Fruit fly (Drosophila melanogaster) whole organism, embryonic: Measurements from ENCODE around the gene CG18081.
A peak's percentile ranks its signal among the peaks of the same experiment; 100 is the strongest.

Source experiments
- Abd-B ChIP-seq: fragments of 200-800 bp; sonication (Bioruptor generic); optimal IDR thresholded peaks from 2 replicates; lab custom pipeline; 2018; ENCODE audit warnings: missing biosample characterization, mild to moderate bottlenecking, missing genetic modification characterization, moderate library complexity
- Antp ChIP-seq: fragments of 200-800 bp; sonication (Bioruptor generic); optimal IDR thresholded peaks from 3 replicates; lab custom pipeline; 2016; ENCODE audit warnings: missing biosample characterization, missing genetic modification characterization
- Asciz ChIP-seq: fragments of 200-800 bp; sonication (Bioruptor generic); optimal IDR thresholded peaks from 2 replicates; lab custom pipeline; 2017; ENCODE audit warnings: missing biosample characterization, mild to moderate bottlenecking, missing genetic modification characterization, missing genetic modification reagents
- Atf6 ChIP-seq: fragments of 200-800 bp; sonication (Bioruptor generic); IDR thresholded peaks from 2 replicates; pipeline ENCODE4 v1.3.6; 2022; ENCODE audit warnings: missing biosample characterization, missing genetic modification characterization
- Blimp-1 ChIP-seq: fragments of 200-800 bp; sonication (Bioruptor generic); optimal IDR thresholded peaks from 3 replicates; lab custom pipeline; 2018; ENCODE audit warnings: missing biosample characterization, missing genetic modification characterization, mild to moderate bottlenecking, moderate library complexity, missing genetic modification reagents
- CG10209 ChIP-seq: fragments of 200-800 bp; sonication (Bioruptor generic); optimal IDR thresholded peaks from 3 replicates; lab custom pipeline; 2017; ENCODE audit warnings: missing biosample characterization, mild to moderate bottlenecking, missing genetic modification characterization, missing genetic modification reagents
- CG10543 ChIP-seq: fragments of 200-800 bp; sonication (Bioruptor generic); optimal IDR thresholded peaks from 3 replicates; lab custom pipeline; 2017; ENCODE audit warnings: missing biosample characterization, mild to moderate bottlenecking, missing genetic modification characterization, moderate library complexity
- CG11456 ChIP-seq: fragments of 200-800 bp; sonication (Bioruptor generic); IDR thresholded peaks from 3 replicates; pipeline ENCODE4 v1.3.6; 2022; ENCODE audit warnings: missing biosample characterization, missing genetic modification characterization
- CG12942 ChIP-seq: fragments of 200-800 bp; sonication (Bioruptor generic); optimal IDR thresholded peaks from 3 replicates; lab custom pipeline; 2016; ENCODE audit warnings: missing biosample characterization, missing genetic modification characterization
- CG13775 ChIP-seq: fragments of 200-800 bp; sonication (Bioruptor generic); optimal IDR thresholded peaks from 3 replicates; lab custom pipeline; 2017; ENCODE audit warnings: missing biosample characterization, mild to moderate bottlenecking, missing genetic modification characterization
- CG14860 ChIP-seq: fragments of 200-800 bp; sonication (Bioruptor generic); IDR thresholded peaks from 3 replicates; pipeline ENCODE4 v1.3.6; 2022; ENCODE audit warnings: missing biosample characterization, missing genetic modification characterization; ENCODE audit not compliant: partially characterized antibody
- CG15073 ChIP-seq: fragments of 200-800 bp; sonication (Bioruptor generic); optimal IDR thresholded peaks from 2 replicates; lab custom pipeline; 2016; ENCODE audit warnings: missing biosample characterization, missing genetic modification characterization
- CG1603 ChIP-seq: fragments of 200-800 bp; sonication (Bioruptor generic); optimal IDR thresholded peaks from 2 replicates; lab custom pipeline; 2019; ENCODE audit warnings: missing biosample characterization, mild to moderate bottlenecking, missing genetic modification characterization, moderate library complexity
- CG2202 ChIP-seq: fragments of 200-800 bp; sonication (Bioruptor generic); optimal IDR thresholded peaks from 2 replicates; lab custom pipeline; 2018; ENCODE audit warnings: missing biosample characterization, mild to moderate bottlenecking, missing genetic modification characterization
- CG33557 ChIP-seq: fragments of 200-800 bp; sonication (Bioruptor generic); optimal IDR thresholded peaks from 2 replicates; lab custom pipeline; 2019; ENCODE audit warnings: missing biosample characterization, mild to moderate bottlenecking, missing genetic modification characterization, moderate library complexity
- CG4404 ChIP-seq: fragments of 200-800 bp; sonication (Bioruptor generic); IDR thresholded peaks from 2 replicates; pipeline ENCODE4 v1.3.6; 2022; ENCODE audit warnings: missing biosample characterization, missing genetic modification characterization
- CG5180 ChIP-seq: fragments of 200-800 bp; sonication (Bioruptor generic); optimal IDR thresholded peaks from 3 replicates; lab custom pipeline; 2017; ENCODE audit warnings: missing biosample characterization, missing genetic modification characterization, mild to moderate bottlenecking, moderate library complexity, missing genetic modification reagents
- CG6254 ChIP-seq: fragments of 200-800 bp; sonication (Bioruptor generic); optimal IDR thresholded peaks from 3 replicates; lab custom pipeline; 2017; ENCODE audit warnings: mild to moderate bottlenecking, missing biosample characterization, missing genetic modification reagents, missing genetic modification characterization
- CG6689 ChIP-seq: fragments of 200-800 bp; sonication (Bioruptor generic); IDR thresholded peaks from 2 replicates; pipeline ENCODE4 v1.3.6; 2022; ENCODE audit warnings: missing biosample characterization, missing genetic modification characterization
- CG8290 ChIP-seq, 3 experiments: fragments of 200-800 bp; sonication (Bioruptor generic); optimal IDR thresholded peaks; 2 replicates each; lab custom pipeline; 2016 to 2019; ENCODE audit warnings: missing biosample characterization in 3 of 3, missing genetic modification characterization in 3 of 3, mild to moderate bottlenecking in 2 of 3, moderate library complexity in 1 of 3
- CG8359 ChIP-seq: fragments of 200-800 bp; sonication (Bioruptor generic); optimal IDR thresholded peaks from 2 replicates; lab custom pipeline; 2017; ENCODE audit warnings: missing biosample characterization, mild to moderate bottlenecking, missing genetic modification characterization, borderline replicate concordance
- Dref ChIP-seq: fragments of 200-800 bp; sonication (Bioruptor generic); IDR thresholded peaks from 2 replicates; pipeline ENCODE4 v1.3.6; 2022; ENCODE audit warnings: missing biosample characterization, missing genetic modification characterization
- Fer3 ChIP-seq: fragments of 200-800 bp; sonication (Bioruptor generic); optimal IDR thresholded peaks from 2 replicates; lab custom pipeline; 2018; ENCODE audit warnings: missing biosample characterization, mild to moderate bottlenecking, missing genetic modification characterization, moderate library complexity
- Gsc ChIP-seq: fragments of 200-800 bp; sonication (Bioruptor generic); IDR thresholded peaks from 2 replicates; pipeline ENCODE4 v1.3.6; 2022; ENCODE audit warnings: missing biosample characterization, missing genetic modification characterization
- HLH3B ChIP-seq: fragments of 200-800 bp; sonication (Bioruptor generic); IDR thresholded peaks from 2 replicates; pipeline ENCODE4 v1.3.6; 2022; ENCODE audit warnings: missing biosample characterization, missing genetic modification characterization
- HLH4C ChIP-seq: fragments of 200-800 bp; sonication (Bioruptor generic); IDR thresholded peaks from 3 replicates; pipeline ENCODE4 v1.3.6; 2022; ENCODE audit warnings: missing biosample characterization, missing genetic modification characterization; ENCODE audit not compliant: partially characterized antibody
- Hr3 ChIP-seq: fragments of 200-800 bp; sonication (Bioruptor generic); optimal IDR thresholded peaks from 3 replicates; lab custom pipeline; 2016; ENCODE audit warnings: missing biosample characterization, missing genetic modification characterization
- Hr39 ChIP-seq: fragments of >200 bp; optimal IDR thresholded peaks from 2 replicates; lab custom pipeline; 2017
- Hr51 ChIP-seq, 2 experiments: fragments of 200-800 bp; sonication (Bioruptor generic); optimal IDR thresholded peaks; 2 replicates in 1 of 2; 3 replicates in 1 of 2; lab custom pipeline; 2016 to 2018; ENCODE audit warnings: missing biosample characterization in 2 of 2, missing genetic modification characterization in 2 of 2, mild to moderate bottlenecking in 1 of 2, moderate library complexity in 1 of 2
- Mad ChIP-seq: fragments of 200-800 bp; sonication (Bioruptor generic); optimal IDR thresholded peaks from 2 replicates; lab custom pipeline; 2016; ENCODE audit warnings: missing biosample characterization, missing genetic modification characterization
- NK7.1 ChIP-seq: fragments of 200-800 bp; sonication (Bioruptor generic); optimal IDR thresholded peaks from 3 replicates; lab custom pipeline; 2016; ENCODE audit warnings: missing biosample characterization, missing genetic modification characterization
- Ptx1 ChIP-seq: fragments of 200-800 bp; sonication (Bioruptor generic); IDR thresholded peaks from 2 replicates; pipeline ENCODE4 v1.3.6; 2022; ENCODE audit warnings: missing biosample characterization, missing genetic modification characterization
- Rx ChIP-seq: fragments of 200-800 bp; sonication (Bioruptor generic); IDR thresholded peaks from 2 replicates; pipeline ENCODE4 v1.3.6; 2022; ENCODE audit warnings: missing biosample characterization, missing genetic modification characterization
- Six4 ChIP-seq: fragments of 200-800 bp; sonication (Bioruptor generic); optimal IDR thresholded peaks from 2 replicates; lab custom pipeline; 2016; ENCODE audit warnings: missing biosample characterization, missing genetic modification characterization
- Xrp1 ChIP-seq: fragments of 200-800 bp; sonication (Bioruptor generic); IDR thresholded peaks from 2 replicates; pipeline ENCODE4 v1.3.6; 2022; ENCODE audit warnings: missing biosample characterization, missing genetic modification characterization
- abd-A ChIP-seq: fragments of 200-800 bp; sonication (Bioruptor generic); optimal IDR thresholded peaks from 3 replicates; lab custom pipeline; 2019; ENCODE audit warnings: missing biosample characterization, mild to moderate bottlenecking, missing genetic modification characterization, moderate library complexity
- ase ChIP-seq: fragments of 200-800 bp; sonication (Bioruptor generic); IDR thresholded peaks from 3 replicates; pipeline ENCODE4 v1.3.6; 2022; ENCODE audit warnings: missing biosample characterization, missing genetic modification characterization
- az2 ChIP-seq: fragments of 200-800 bp; sonication (Bioruptor generic); optimal IDR thresholded peaks from 3 replicates; lab custom pipeline; 2016; ENCODE audit warnings: missing biosample characterization, missing genetic modification characterization
- disco-r ChIP-seq: fragments of 200-800 bp; sonication (Bioruptor generic); optimal IDR thresholded peaks from 2 replicates; lab custom pipeline; 2016; ENCODE audit warnings: missing biosample characterization, missing genetic modification characterization
- ems ChIP-seq: fragments of 200-800 bp; sonication (Bioruptor generic); optimal IDR thresholded peaks from 3 replicates; lab custom pipeline; 2016; ENCODE audit warnings: missing biosample characterization, missing genetic modification characterization
- esg ChIP-seq: fragments of 200-800 bp; sonication (Bioruptor generic); conservative IDR thresholded peaks from 2 replicates; pipeline ENCODE4 v1.3.6; 2022; ENCODE audit warnings: missing biosample characterization, missing genetic modification characterization
- kni ChIP-seq: fragments of 200-800 bp; sonication (Bioruptor generic); optimal IDR thresholded peaks from 3 replicates; lab custom pipeline; 2017; ENCODE audit warnings: mild to moderate bottlenecking, missing biosample characterization, missing genetic modification reagents, missing genetic modification characterization
- lilli ChIP-seq: fragments of 200-800 bp; sonication (Bioruptor generic); optimal IDR thresholded peaks from 3 replicates; lab custom pipeline; 2016; ENCODE audit warnings: missing biosample characterization, missing genetic modification characterization
- prd ChIP-seq, 3 experiments: fragments of >200 bp in 2 of 3; fragments of 200-800 bp in 1 of 3; sonication (Bioruptor generic) in 1 of 3; optimal IDR thresholded peaks in 2 of 3; IDR thresholded peaks in 1 of 3; 2 replicates in 2 of 3; 3 replicates in 1 of 3; pipeline versions ENCODE4 v1.3.6 to Lab custom; 2017 to 2022; ENCODE audit warnings: missing biosample characterization in 1 of 3, missing genetic modification characterization in 1 of 3
- sd ChIP-seq: fragments of 200-800 bp; sonication (Bioruptor generic); optimal IDR thresholded peaks from 3 replicates; lab custom pipeline; 2018; ENCODE audit warnings: missing biosample characterization, mild to moderate bottlenecking, missing genetic modification characterization, moderate library complexity
- sim ChIP-seq: fragments of 200-800 bp; sonication (Bioruptor generic); IDR thresholded peaks from 2 replicates; pipeline ENCODE4 v1.3.6; 2022; ENCODE audit warnings: missing biosample characterization, missing genetic modification characterization
- slou ChIP-seq: fragments of 200-800 bp; sonication (Bioruptor generic); optimal IDR thresholded peaks from 3 replicates; lab custom pipeline; 2016; ENCODE audit warnings: missing biosample characterization, missing genetic modification characterization
- so ChIP-seq: fragments of 200-800 bp; sonication (Bioruptor generic); IDR thresholded peaks from 3 replicates; pipeline ENCODE4 v1.3.6; 2022; ENCODE audit warnings: missing biosample characterization, missing genetic modification characterization
- wor ChIP-seq: fragments of 200-800 bp; sonication (Bioruptor generic); IDR thresholded peaks from 2 replicates; pipeline ENCODE4 v1.3.6; 2022; ENCODE audit warnings: missing biosample characterization, missing genetic modification characterization
- yki ChIP-seq: fragments of >200 bp; optimal IDR thresholded peaks from 3 replicates; lab custom pipeline; 2018
- zen ChIP-seq: fragments of 200-800 bp; sonication (Bioruptor generic); optimal IDR thresholded peaks from 3 replicates; lab custom pipeline; 2018; ENCODE audit warnings: missing biosample characterization, mild to moderate bottlenecking, missing genetic modification characterization, moderate library complexity

The CG18081 gene

DNA sequence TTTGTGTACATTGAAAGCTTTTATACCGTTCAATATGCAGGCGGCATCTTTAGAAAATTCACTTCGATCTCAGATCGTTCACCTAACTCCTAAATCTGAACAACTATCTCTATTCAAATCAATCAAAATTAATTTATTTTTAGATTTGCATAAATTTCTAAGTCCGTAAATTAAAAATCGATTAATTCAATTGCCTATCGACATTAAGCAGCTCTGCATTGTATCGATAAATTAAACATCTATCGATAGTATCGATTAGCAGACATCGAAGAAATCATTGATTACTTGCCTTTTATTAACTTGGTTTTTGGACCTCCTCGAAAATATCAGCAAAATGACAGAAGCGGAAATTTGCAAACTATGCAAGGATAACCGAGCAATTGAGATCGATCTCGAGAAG lies 18.5 kb downstream of the CG18081 start, which contains the start of gene CkIIalpha-i1 (continued):
- TF ChIP-seq CG6254 (GFP tag; lab: Kevin White, UChicago) = no peak
- TF ChIP-seq Hr3 (GFP tag; lab: Kevin White, UChicago) = no peak
- no peak for TF ChIP-seq abd-A (tag; lab: Kevin White, UChicago)
- TF ChIP-seq HLH4C (GFP tag; lab: Robert Waterston, UW) = peak; percentile 99
- no peak for TF ChIP-seq CG10209
- TF ChIP-seq Mad (GFP tag; lab: Kevin White, UChicago) = no peak
- TF ChIP-seq zen (tag; lab: Kevin White, UChicago) = peak; percentile 8
- no peak for TF ChIP-seq Ptx1 (GFP tag; lab: Robert Waterston, UW)
- TF ChIP-seq kni = no peak
- no peak for TF ChIP-seq CG15073 (GFP tag; lab: Kevin White, UChicago)
- TF ChIP-seq NK7.1 = no peak
- TF ChIP-seq Xrp1 (GFP tag; lab: Robert Waterston, UW) = no peak
- no peak for TF ChIP-seq CG5180
- TF ChIP-seq ems (GFP tag; lab: Kevin White, UChicago) = no peak
- no peak for TF ChIP-seq sd
- TF ChIP-seq CG12942 = no peak
- TF ChIP-seq CG33557 = no peak
- TF ChIP-seq CG10543 (GFP tag; lab: Kevin White, UChicago) = no peak
- no peak for TF ChIP-seq Atf6 (GFP tag; lab: Robert Waterston, UW)
- TF ChIP-seq Six4 (GFP tag; lab: Kevin White, UChicago) = no peak
- TF ChIP-seq CG11456 (GFP tag; lab: Robert Waterston, UW) = no peak
- TF ChIP-seq ase (GFP tag; lab: Robert Waterston, UW) = no peak
- no peak for TF ChIP-seq Fer3 (tag; lab: Kevin White, UChicago)
- TF ChIP-seq so (GFP tag; lab: Robert Waterston, UW) = no peak
- peak; percentile 26 for TF ChIP-seq CG1603
- no peak for TF ChIP-seq HLH3B
- TF ChIP-seq Abd-B (GFP tag; lab: Kevin White, UChicago) = no peak
- no peak for TF ChIP-seq CG6689 (GFP tag; lab: Robert Waterston, UW)
- no peak for TF ChIP-seq wor (GFP tag; lab: Robert Waterston, UW)
- TF ChIP-seq CG8359 = no peak
- peak; percentile 92 for TF ChIP-seq Dref (GFP tag; lab: Robert Waterston, UW)
- TF ChIP-seq CG2202 (tag; lab: Kevin White, UChicago) = no peak
- TF ChIP-seq sim = no peak
- no peak for TF ChIP-seq esg (GFP tag; lab: Robert Waterston, UW)
- no peak for TF ChIP-seq Blimp-1
- no peak for TF ChIP-seq Gsc (GFP tag; lab: Robert Waterston, UW)
- TF ChIP-seq slou (GFP tag; lab: Kevin White, UChicago) = no peak
- TF ChIP-seq lilli = no peak
- TF ChIP-seq az2 (GFP tag; lab: Kevin White, UChicago) = no peak
- no peak for TF ChIP-seq Rx (GFP tag; lab: Robert Waterston, UW)
- TF ChIP-seq Hr51 (GFP tag; optimal IDR thresholded peaks at IDR 0.05; lab: Kevin White, UChicago) = no peak
- TF ChIP-seq prd (optimal IDR thresholded peaks at IDR 0.05; lab: Kevin White, UChicago) = no peak
- TF ChIP-seq prd (GFP tag; IDR thresholded peaks at IDR 0.05; lab: Robert Waterston, UW) = no peak
- TF ChIP-seq CG4404 (GFP tag; lab: Robert Waterston, UW) = no peak
- no peak for TF ChIP-seq Asciz (GFP tag; lab: Kevin White, UChicago)
- peak; percentile 91 for TF ChIP-seq CG8290 (GFP tag; optimal IDR thresholded peaks at IDR 0.05; lab: Kevin White, UChicago)
- peak; percentile 83 to 95 for TF ChIP-seq CG8290 (tag; optimal IDR thresholded peaks at IDR 0.05; lab: Kevin White, UChicago)
- TF ChIP-seq CG13775 (GFP tag; lab: Kevin White, UChicago) = no peak
- TF ChIP-seq Antp (GFP tag; lab: Kevin White, UChicago) = no peak
- TF ChIP-seq yki (lab: Kevin White, UChicago) = no peak
- TF ChIP-seq disco-r = no peak
- no peak for TF ChIP-seq Hr39 (lab: Kevin White, UChicago)
- TF ChIP-seq CG14860 (GFP tag; lab: Robert Waterston, UW) = peak; percentile 99
